Fruit fly (Drosophila melanogaster): Measurements from ENCODE around the gene Gem3.

DNA sequence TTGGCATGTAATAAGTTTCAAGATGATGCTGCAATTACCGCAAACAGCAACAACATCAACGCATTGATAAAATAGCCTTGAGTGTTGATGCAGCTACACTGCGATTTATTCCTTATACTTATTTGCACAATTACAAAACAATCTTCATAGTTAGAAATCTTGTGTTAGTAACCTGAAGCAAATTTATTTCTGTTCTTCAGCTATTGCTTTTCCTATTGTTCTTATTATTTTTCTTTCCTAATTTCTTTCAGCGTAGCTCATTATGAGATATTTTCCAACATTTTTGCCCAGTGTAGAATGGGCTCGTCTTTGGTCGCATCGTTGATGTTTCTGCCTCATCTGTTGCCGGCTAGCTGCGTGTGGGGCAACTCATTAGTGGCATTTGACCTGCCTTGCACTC, 18.9 kb downstream of the Gem3 start:
- TF ChIP-seq toe (GFP tag; optimal IDR thresholded peaks at IDR 0.05) = no peak
- TF ChIP-seq bab1 (GFP tag; optimal IDR thresholded peaks at IDR 0.05) = no peak
- no peak for TF ChIP-seq CG12768 (GFP tag; optimal IDR thresholded peaks at IDR 0.05)
- TF ChIP-seq Hr96 (GFP tag; optimal IDR thresholded peaks at IDR 0.05) = no peak
- TF ChIP-seq CG33017 (tag; optimal IDR thresholded peaks at IDR 0.05) = no peak
- TF ChIP-seq CG1620 (GFP tag; optimal IDR thresholded peaks at IDR 0.05) = no peak

All from whole organism, adult.